Worm (Caenorhabditis elegans) whole organism, midembryonic: ENCODE data around the gene srz-56.

Experiments used
- T22C8.4 ChIP-seq: fragments of 200-800 bp; sonication (Bioruptor generic); IDR thresholded peaks from 2 replicates; pipeline ENCODE4 v1.3.6; 2022; ENCODE audit warnings: missing genetic modification characterization, missing compliant biosample characterization
- cog-1 ChIP-seq: sonication (generic microtip); optimal IDR thresholded peaks from 2 replicates; lab custom pipeline; 2016; ENCODE audit warnings: missing genetic modification characterization, missing compliant biosample characterization
- flt-1 ChIP-seq: fragments of 200-800 bp; sonication (Bioruptor generic); IDR thresholded peaks from 2 replicates; pipeline ENCODE4 v1.3.6; 2022; ENCODE audit warnings: missing genetic modification characterization, missing compliant biosample characterization
- med-1 ChIP-seq: sonication (generic microtip); optimal IDR thresholded peaks from 2 replicates; lab custom pipeline; 2017; ENCODE audit warnings: missing genetic modification characterization, mild to moderate bottlenecking, missing compliant biosample characterization, antibody characterized with exemption, missing genetic modification reagents; ENCODE audit not compliant: insufficient read depth
- ref-1 ChIP-seq: fragments of 200-800 bp; sonication (Bioruptor generic); conservative IDR thresholded peaks from 2 replicates; pipeline ENCODE4 v1.3.6; 2022; ENCODE audit warnings: missing genetic modification reagents, missing genetic modification characterization, missing compliant biosample characterization
- tab-1 ChIP-seq: fragments of 200-800 bp; sonication (Bioruptor generic); IDR thresholded peaks from 2 replicates; pipeline ENCODE4 v1.3.6; 2022; ENCODE audit warnings: missing genetic modification characterization, missing compliant biosample characterization
- ztf-23 ChIP-seq: fragments of 200-800 bp; sonication (Bioruptor generic); IDR thresholded peaks from 2 replicates; pipeline ENCODE4 v1.3.6; 2022; ENCODE audit warnings: missing genetic modification reagents, missing genetic modification characterization, missing compliant biosample characterization
- ztf-29 ChIP-seq: fragments of 200-800 bp; sonication (Bioruptor generic); IDR thresholded peaks from 2 replicates; pipeline ENCODE4 v1.3.6; 2022; ENCODE audit warnings: missing genetic modification reagents, missing genetic modification characterization, missing compliant biosample characterization

DNA sequence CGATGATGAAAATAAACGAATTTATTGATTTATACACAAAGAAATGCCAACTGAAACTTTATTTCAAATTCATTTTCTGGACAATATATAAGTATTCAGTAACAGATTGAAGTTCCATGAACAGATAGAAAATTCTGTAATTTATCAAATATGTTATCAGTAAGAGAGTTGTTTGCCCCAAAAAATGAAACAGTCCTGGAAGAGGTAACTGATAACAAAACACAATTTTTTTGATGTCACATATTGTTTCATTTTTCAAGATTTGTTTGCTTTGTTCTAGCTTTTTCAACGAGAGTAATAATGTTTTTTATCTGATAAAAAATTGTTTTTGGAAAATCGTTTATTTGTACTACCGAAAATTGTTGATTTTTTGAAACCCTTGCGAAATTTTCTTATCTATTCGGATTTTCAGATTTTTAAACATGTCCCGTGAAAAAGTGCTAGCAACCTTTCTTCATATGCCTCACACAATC lies 12.5 kb downstream of the srz-56 start, which contains the start of gene fbxa-73:
- TF ChIP-seq ztf-29 (GFP tag; lab: Robert Waterston, UW) (no peak), med-1 (GFP tag; lab: Kevin White, UChicago) (no peak), tab-1 (no peak), ref-1 (no peak), flt-1 (no peak), cog-1 (tag; lab: Kevin White, UChicago) (no peak), T22C8.4 (no peak), ztf-23 (no peak)
